Worm (Caenorhabditis elegans) whole organism, young adult: Measurements from ENCODE around the gene T12A7.9.

Source experiments
- akir-1 ChIP-seq: fragments of 200-800 bp; sonication (Bioruptor generic); optimal IDR thresholded peaks from 2 replicates; lab custom pipeline; 2018; ENCODE audit warnings: mild to moderate bottlenecking, missing genetic modification characterization, moderate library complexity, missing compliant biosample characterization
- atf-7 ChIP-seq: sonication (generic microtip); optimal IDR thresholded peaks from 2 replicates; lab custom pipeline; 2017; ENCODE audit warnings: mild to moderate bottlenecking, missing genetic modification characterization, missing compliant biosample characterization
- dpl-1 ChIP-seq: fragments of 150-350 bp; optimal IDR thresholded peaks from 2 replicates; lab custom pipeline; 2014; ENCODE audit warnings: missing biosample characterization, missing genetic modification reagents, missing genetic modification characterization
- him-1 ChIP-seq: sonication (generic microtip); optimal IDR thresholded peaks from 2 replicates; lab custom pipeline; 2016; ENCODE audit warnings: missing genotype, missing genetic modification reagents, missing genetic modification characterization, missing compliant biosample characterization
- lin-35 ChIP-seq, 3 experiments: fragments of 150-350 bp in 2 of 3; sonication (generic microtip) in 1 of 3; optimal IDR thresholded peaks; 2 replicates each; lab custom pipeline; 2014 to 2018; ENCODE audit warnings: missing biosample characterization in 3 of 3, missing genetic modification characterization in 3 of 3, missing genetic modification reagents in 3 of 3
- lsl-1 ChIP-seq: fragments of 200-800 bp; sonication (Bioruptor generic); optimal IDR thresholded peaks from 2 replicates; lab custom pipeline; 2018; ENCODE audit warnings: mild to moderate bottlenecking, missing genetic modification characterization, moderate library complexity, missing compliant biosample characterization

- TF ChIP-seq him-1 (no peak), akir-1 (GFP tag; lab: Kevin White, UChicago) (no peak), atf-7 (tag; lab: Kevin White, UChicago) (no peak), lsl-1 (no peak), lin-35 (GFP tag; optimal IDR thresholded peaks at IDR 0.05; lab: Kevin White, UChicago) (no peak), dpl-1 (GFP tag; lab: Kevin White, UChicago) (no peak)
Measured at ce11 chrIV:11792495-11792894, 36.7 kb upstream of the T12A7.9 start, which contains the start of gene H01G02.3.
